Worm (Caenorhabditis elegans) whole organism, late embryonic: ENCODE data around the gene Y57A10C.11.

Experiments
- F13H6.1 ChIP-seq: sonication (generic microtip); optimal IDR thresholded peaks from 2 replicates; lab custom pipeline; 2016; ENCODE audit warnings: missing genetic modification characterization, missing compliant biosample characterization
- K02D7.2 ChIP-seq: sonication (generic microtip); optimal IDR thresholded peaks from 2 replicates; lab custom pipeline; 2017; ENCODE audit warnings: mild to moderate bottlenecking, missing genetic modification characterization, missing compliant biosample characterization
- K09A11.1 ChIP-seq: sonication (generic microtip); optimal IDR thresholded peaks from 2 replicates; lab custom pipeline; 2017; ENCODE audit warnings: antibody characterized with exemption, mild to moderate bottlenecking, missing genetic modification characterization, missing compliant biosample characterization; ENCODE audit not compliant: insufficient read depth
- T23F11.4 ChIP-seq: fragments of 200-800 bp; sonication (Bioruptor generic); optimal IDR thresholded peaks from 2 replicates; lab custom pipeline; 2018; ENCODE audit warnings: mild to moderate bottlenecking, missing genetic modification characterization, missing compliant biosample characterization
- Y22D7AL.16 ChIP-seq: sonication (generic microtip); optimal IDR thresholded peaks from 2 replicates; lab custom pipeline; 2016; ENCODE audit warnings: missing genetic modification characterization, missing compliant biosample characterization
- ceh-18 ChIP-seq: sonication (generic microtip); optimal IDR thresholded peaks from 2 replicates; lab custom pipeline; 2016; ENCODE audit warnings: missing genetic modification characterization, missing compliant biosample characterization
- ceh-19 ChIP-seq: fragments of 200-800 bp; sonication (Bioruptor generic); optimal IDR thresholded peaks from 2 replicates; lab custom pipeline; 2018; ENCODE audit warnings: mild to moderate bottlenecking, missing genetic modification characterization, missing compliant biosample characterization
- ceh-24 ChIP-seq: sonication (generic microtip); optimal IDR thresholded peaks from 2 replicates; lab custom pipeline; 2016; ENCODE audit warnings: mild to moderate bottlenecking, missing genetic modification characterization, missing compliant biosample characterization
- ceh-31 ChIP-seq: sonication (generic microtip); optimal IDR thresholded peaks from 2 replicates; lab custom pipeline; 2016; ENCODE audit warnings: missing genetic modification characterization, missing compliant biosample characterization
- ceh-34 ChIP-seq: sonication (generic microtip); optimal IDR thresholded peaks from 2 replicates; lab custom pipeline; 2016; ENCODE audit warnings: mild to moderate bottlenecking, missing genetic modification characterization, missing compliant biosample characterization
- ceh-45 ChIP-seq: fragments of 200-800 bp; sonication (Bioruptor generic); IDR thresholded peaks from 2 replicates; pipeline ENCODE4 v1.3.6; 2022; ENCODE audit warnings: missing genetic modification reagents, missing genetic modification characterization, missing compliant biosample characterization
- ceh-48 ChIP-seq: sonication (generic microtip); optimal IDR thresholded peaks from 2 replicates; lab custom pipeline; 2016; ENCODE audit warnings: missing genetic modification characterization, inconsistent platforms, missing compliant biosample characterization
- che-1 ChIP-seq: sonication (generic microtip); optimal IDR thresholded peaks from 2 replicates; lab custom pipeline; 2016; ENCODE audit warnings: mild to moderate bottlenecking, missing genetic modification characterization, missing compliant biosample characterization
- dmd-4 ChIP-seq: sonication (generic microtip); optimal IDR thresholded peaks from 2 replicates; lab custom pipeline; 2016; ENCODE audit warnings: borderline replicate concordance, missing genetic modification characterization, missing compliant biosample characterization
- dve-1 ChIP-seq: sonication (generic microtip); optimal IDR thresholded peaks from 2 replicates; lab custom pipeline; 2017; ENCODE audit warnings: antibody characterized with exemption, mild to moderate bottlenecking, missing genetic modification characterization, missing compliant biosample characterization
- elt-2 ChIP-seq: sonication (generic microtip); optimal IDR thresholded peaks from 2 replicates; lab custom pipeline; 2016; ENCODE audit warnings: missing genetic modification reagents, missing genetic modification characterization, missing compliant biosample characterization
- elt-4 ChIP-seq: sonication (generic microtip); optimal IDR thresholded peaks from 2 replicates; lab custom pipeline; 2016; ENCODE audit warnings: missing genetic modification characterization, missing compliant biosample characterization
- ets-4 ChIP-seq: sonication (generic microtip); optimal IDR thresholded peaks from 2 replicates; lab custom pipeline; 2016; ENCODE audit warnings: missing genetic modification characterization, missing compliant biosample characterization
- eyg-1 ChIP-seq: sonication (generic microtip); optimal IDR thresholded peaks from 2 replicates; lab custom pipeline; 2016; ENCODE audit warnings: missing genotype, missing genetic modification characterization, missing compliant biosample characterization
- fax-1 ChIP-seq: sonication (generic microtip); optimal IDR thresholded peaks from 2 replicates; lab custom pipeline; 2016; ENCODE audit warnings: missing genotype, missing genetic modification characterization, missing compliant biosample characterization
- fkh-10 ChIP-seq: fragments of 150-350 bp; optimal IDR thresholded peaks from 2 replicates; lab custom pipeline; 2014; ENCODE audit warnings: missing biosample characterization, missing genetic modification reagents, missing genetic modification characterization
- madf-2 ChIP-seq: sonication (generic microtip); optimal IDR thresholded peaks from 2 replicates; lab custom pipeline; 2017; ENCODE audit warnings: missing genetic modification characterization, missing compliant biosample characterization
- nhr-11 ChIP-seq: fragments of 150-350 bp; optimal IDR thresholded peaks from 2 replicates; lab custom pipeline; 2014; ENCODE audit warnings: missing biosample characterization, missing genetic modification characterization
- odd-2 ChIP-seq: sonication (generic microtip); optimal IDR thresholded peaks from 2 replicates; lab custom pipeline; 2017; ENCODE audit warnings: antibody characterized with exemption, mild to moderate bottlenecking, missing genetic modification characterization, missing compliant biosample characterization
- pag-3 ChIP-seq: sonication (generic microtip); optimal IDR thresholded peaks from 2 replicates; lab custom pipeline; 2016; ENCODE audit warnings: missing compliant biosample characterization, missing genetic modification characterization, borderline replicate concordance
- pha-2 ChIP-seq: sonication (generic microtip); optimal IDR thresholded peaks from 2 replicates; lab custom pipeline; 2017; ENCODE audit warnings: mild to moderate bottlenecking, missing genetic modification characterization, missing compliant biosample characterization
- pha-4 ChIP-seq: fragments of 150-350 bp; optimal IDR thresholded peaks from 2 replicates; lab custom pipeline; 2018; ENCODE audit warnings: missing biosample characterization, missing genetic modification reagents, missing genetic modification characterization
- pqm-1 ChIP-seq: sonication (generic microtip); optimal IDR thresholded peaks from 2 replicates; lab custom pipeline; 2016; ENCODE audit warnings: missing genetic modification characterization, missing compliant biosample characterization
- rnt-1 ChIP-seq: sonication (generic microtip); optimal IDR thresholded peaks from 2 replicates; lab custom pipeline; 2016; ENCODE audit warnings: missing genetic modification characterization, missing compliant biosample characterization
- sdc-2 ChIP-seq: sonication (generic microtip); optimal IDR thresholded peaks from 2 replicates; lab custom pipeline; 2016; ENCODE audit warnings: missing genotype, missing genetic modification characterization, missing compliant biosample characterization
- sox-2 ChIP-seq: fragments of 200-800 bp; sonication (Bioruptor generic); IDR thresholded peaks from 2 replicates; pipeline ENCODE4 v1.3.6; 2022; ENCODE audit warnings: missing genetic modification reagents, missing genetic modification characterization, missing compliant biosample characterization
- sox-4 ChIP-seq: sonication (generic microtip); optimal IDR thresholded peaks from 2 replicates; lab custom pipeline; 2017; ENCODE audit warnings: mild to moderate bottlenecking, missing genetic modification characterization, inconsistent platforms, missing compliant biosample characterization
- tbx-2 ChIP-seq: sonication (generic microtip); optimal IDR thresholded peaks from 2 replicates; lab custom pipeline; 2016; ENCODE audit warnings: missing genetic modification characterization, missing compliant biosample characterization
- tbx-7 ChIP-seq: sonication (generic microtip); optimal IDR thresholded peaks from 2 replicates; lab custom pipeline; 2016; ENCODE audit warnings: missing genotype, missing genetic modification characterization, missing compliant biosample characterization
- ttx-3 ChIP-seq: sonication (generic microtip); optimal IDR thresholded peaks from 2 replicates; lab custom pipeline; 2016; ENCODE audit warnings: missing genetic modification reagents, missing genetic modification characterization, missing compliant biosample characterization
- unc-3 ChIP-seq, 2 experiments: fragments of 200-800 bp in 1 of 2; sonication (Bioruptor generic) in 1 of 2; sonication (generic microtip) in 1 of 2; conservative IDR thresholded peaks in 1 of 2; optimal IDR thresholded peaks in 1 of 2; 2 replicates each; pipeline versions ENCODE4 v1.3.6 to Lab custom; 2016 to 2022; ENCODE audit warnings: missing compliant biosample characterization in 2 of 2, missing genetic modification characterization in 2 of 2, missing genetic modification reagents in 1 of 2
- unc-86 ChIP-seq: sonication (generic microtip); optimal IDR thresholded peaks from 2 replicates; lab custom pipeline; 2016; ENCODE audit warnings: missing genetic modification characterization, missing compliant biosample characterization
- zip-5 ChIP-seq: sonication (generic microtip); optimal IDR thresholded peaks from 2 replicates; lab custom pipeline; 2016; ENCODE audit warnings: missing genetic modification characterization, missing compliant biosample characterization

Gene Y57A10C.11

DNA sequence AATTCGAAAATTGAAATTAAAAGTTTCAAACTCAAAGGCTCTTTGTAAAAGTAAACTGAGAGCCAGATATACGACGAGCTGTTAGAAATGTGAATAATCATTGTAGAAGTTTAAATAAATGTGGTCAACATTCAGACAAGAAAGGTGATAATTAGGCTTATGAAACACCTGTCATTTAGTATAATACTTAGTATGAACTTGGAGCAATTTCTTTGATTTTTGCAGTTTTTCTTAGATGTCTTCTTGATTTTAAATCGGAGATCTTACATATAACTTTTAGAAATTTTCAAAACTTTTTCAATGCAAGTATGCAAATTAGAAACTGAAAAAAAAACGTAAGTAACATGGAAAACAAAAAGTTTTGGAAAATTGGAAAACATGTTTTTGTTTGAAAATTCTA is 8.3 kb downstream of the Y57A10C.11 start, which contains the start of gene sre-30:
TSS of gene sre-30 (minus strand) at position 101 of the 400 bp plus-strand sequence.
- no peak for TF ChIP-seq nhr-11 (tag; lab: Kevin White, UChicago)
- TF ChIP-seq eyg-1 (tag; lab: Kevin White, UChicago) = no peak
- TF ChIP-seq ceh-19 (GFP tag; lab: Kevin White, UChicago) = no peak

ce11 chrII:12401791-12402190 is 12.9 kb downstream of the Y57A10C.11 start, which contains the start of gene sre-29:
sre-29 (minus strand) TSS chrII:12401891.
- TF ChIP-seq zip-5 (tag; lab: Kevin White, UChicago) (no peak), F13H6.1 (tag; lab: Kevin White, UChicago) (no peak), dmd-4 (tag; lab: Kevin White, UChicago) (no peak), elt-2 (tag; lab: Kevin White, UChicago) (no peak), tbx-2 (tag; lab: Kevin White, UChicago) (no peak), ttx-3 (tag; lab: Kevin White, UChicago) (no peak), K09A11.1 (tag; lab: Kevin White, UChicago) (no peak), che-1 (tag; lab: Kevin White, UChicago) (no peak), nhr-11 (tag; lab: Kevin White, UChicago) (no peak)

DNA sequence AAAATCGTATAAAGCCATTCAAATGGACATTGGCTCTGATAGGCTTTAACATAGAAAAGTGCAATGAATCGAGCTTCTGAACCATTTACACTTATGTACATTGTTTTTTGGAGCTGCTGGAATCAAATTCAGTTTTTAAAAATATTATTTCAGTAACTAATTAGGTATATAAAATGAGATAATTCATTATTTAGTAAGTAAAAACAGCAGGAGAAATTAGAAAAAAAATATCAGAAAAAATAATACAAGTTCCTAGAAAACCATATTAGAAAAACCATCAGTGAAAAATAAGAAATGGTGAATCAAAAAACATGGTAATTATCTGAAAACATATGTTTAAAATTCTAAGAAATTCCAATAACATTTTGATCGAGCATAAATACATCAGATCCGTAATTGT is 17.0 kb downstream of the Y57A10C.11 start, which contains the start of gene F57G9.7:
TSS of gene F57G9.7 (minus strand) at position 101 of the 400 bp plus-strand sequence.
- no peak for TF ChIP-seq odd-2 (tag; lab: Kevin White, UChicago)

- no peak for TF ChIP-seq ceh-34 (tag; lab: Kevin White, UChicago)
- no peak for TF ChIP-seq T23F11.4 (GFP tag; lab: Kevin White, UChicago)
- TF ChIP-seq ceh-48 = peak; percentile 38
Measured at ce11 chrII:12394138-12394537, 20.6 kb downstream of the Y57A10C.11 start.

ce11 chrII:12393690-12394089 is 21.0 kb downstream of the Y57A10C.11 start, which contains the start of gene Y57A10B.7:
Y57A10B.7 (minus strand) TSS chrII:12393790.
- TF ChIP-seq ceh-18 (tag; lab: Kevin White, UChicago) (no peak), sdc-2 (tag; lab: Kevin White, UChicago) (no peak), unc-86 (tag; lab: Kevin White, UChicago) (no peak), dve-1 (tag; lab: Kevin White, UChicago) (no peak), ceh-45 (no peak), elt-4 (tag; lab: Kevin White, UChicago) (no peak), dmd-4 (tag; lab: Kevin White, UChicago) (no peak), pqm-1 (tag; lab: Kevin White, UChicago) (no peak), pha-2 (tag; lab: Kevin White, UChicago) (no peak)

DNA sequence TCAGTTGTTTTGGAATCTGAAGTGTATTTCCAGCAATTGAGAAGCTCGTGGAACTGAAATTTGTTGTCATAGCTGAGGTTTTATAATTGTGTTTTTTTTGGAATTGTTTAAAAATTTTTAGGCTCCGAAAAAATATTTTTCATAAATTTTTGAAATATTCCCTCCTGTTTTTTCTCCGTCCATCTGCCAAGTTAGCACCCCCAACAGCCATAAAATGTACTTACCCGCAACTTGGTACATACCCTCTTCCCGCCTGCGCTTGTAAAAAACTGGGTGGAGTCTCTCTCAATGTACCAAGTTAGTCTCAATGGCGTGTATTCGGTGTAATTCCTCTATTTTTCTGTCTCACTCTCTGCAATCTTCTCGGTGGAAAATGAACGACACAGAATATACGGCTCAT is 24.9 kb downstream of the Y57A10C.11 start, which contains the start of gene Y57A10B.6:
TSS of gene Y57A10B.6 (plus strand) at position 301 of the 400 bp plus-strand sequence.
- TF ChIP-seq pag-3 (tag; lab: Kevin White, UChicago) (no peak), ceh-24 (tag; lab: Kevin White, UChicago) (no peak), sox-2 (GFP tag; lab: Robert Waterston, UW) (no peak)

ce11 chrII:12387980-12388379 is 26.7 kb downstream of the Y57A10C.11 start, which contains the start of gene sre-41:
sre-41 (plus strand) TSS chrII:12388280.
- TF ChIP-seq fax-1 (tag; lab: Kevin White, UChicago) (no peak), tbx-7 (tag; lab: Kevin White, UChicago) (no peak), ceh-31 (no peak), sdc-2 (tag; lab: Kevin White, UChicago) (no peak), unc-3 (GFP tag; conservative IDR thresholded peaks at IDR 0.05; lab: Robert Waterston, UW) (no peak), unc-3 (tag; optimal IDR thresholded peaks at IDR 0.05; lab: Kevin White, UChicago) (no peak), dmd-4 (tag; lab: Kevin White, UChicago) (no peak), rnt-1 (no peak), K02D7.2 (tag; lab: Kevin White, UChicago) (no peak), madf-2 (tag; lab: Kevin White, UChicago) (no peak), ceh-24 (tag; lab: Kevin White, UChicago) (no peak), ceh-18 (tag; lab: Kevin White, UChicago) (no peak), eyg-1 (tag; lab: Kevin White, UChicago) (no peak), che-1 (tag; lab: Kevin White, UChicago) (no peak), sox-4 (tag; lab: Kevin White, UChicago) (no peak), Y22D7AL.16 (tag; lab: Kevin White, UChicago) (no peak), ets-4 (no peak), pha-4 (no peak), fkh-10 (GFP tag; lab: Kevin White, UChicago) (no peak), nhr-11 (tag; lab: Kevin White, UChicago) (no peak)
- TF ChIP-seq, all 69 proteins: peak for 0
